Worm (Caenorhabditis elegans) whole organism, L1 larva: ENCODE measurements around the gene K10C2.12.
A peak's percentile ranks its signal among the peaks of the same experiment; 100 is the strongest.

Experiments used
- F16B12.6 ChIP-seq: fragments of 150-350 bp; optimal IDR thresholded peaks from 2 replicates; lab custom pipeline; 2014; ENCODE audit warnings: missing biosample characterization, missing genetic modification characterization
- alr-1 ChIP-seq: fragments of 200-800 bp; sonication (Bioruptor generic); optimal IDR thresholded peaks from 2 replicates; lab custom pipeline; 2018; ENCODE audit warnings: borderline replicate concordance, mild to moderate bottlenecking, missing genetic modification characterization, missing compliant biosample characterization
- ama-1 ChIP-seq: fragments of 150-350 bp; optimal IDR thresholded peaks from 2 replicates; lab custom pipeline; 2014
- ceh-63 ChIP-seq: fragments of 200-800 bp; sonication (Bioruptor generic); optimal IDR thresholded peaks from 2 replicates; lab custom pipeline; 2018; ENCODE audit warnings: mild to moderate bottlenecking, missing genetic modification characterization, missing compliant biosample characterization
- ceh-90 ChIP-seq: sonication (generic microtip); optimal IDR thresholded peaks from 2 replicates; lab custom pipeline; 2016; ENCODE audit warnings: missing genetic modification characterization, missing compliant biosample characterization
- dsc-1 ChIP-seq: sonication (generic microtip); optimal IDR thresholded peaks from 2 replicates; lab custom pipeline; 2016; ENCODE audit warnings: mild to moderate bottlenecking, missing genetic modification characterization, missing compliant biosample characterization
- efl-1 ChIP-seq, 4 experiments: fragments of 150-350 bp; optimal IDR thresholded peaks in 3 of 4; peaks in 1 of 4; 1 replicate in 1 of 4; 2 replicates in 3 of 4; lab custom pipeline; 2014; ENCODE audit warnings: missing biosample characterization in 2 of 4, missing genetic modification characterization in 2 of 4, missing genetic modification reagents in 2 of 4
- egl-27 ChIP-seq, 2 experiments: fragments of 150-350 bp in 1 of 2; sonication (generic microtip); optimal IDR thresholded peaks; 3 replicates each; lab custom pipeline; 2017 to 2018; ENCODE audit warnings: missing biosample characterization in 2 of 2, missing genetic modification characterization in 2 of 2, missing genetic modification reagents in 2 of 2
- elt-2 ChIP-seq: sonication (generic microtip); optimal IDR thresholded peaks from 2 replicates; lab custom pipeline; 2016; ENCODE audit warnings: missing genetic modification characterization, mild to moderate bottlenecking, inconsistent platforms, missing compliant biosample characterization, missing genetic modification reagents
- elt-3 ChIP-seq, 6 experiments: fragments of 150-350 bp in 1 of 6; sonication (generic microtip); optimal IDR thresholded peaks; 2 replicates each; lab custom pipeline; 2017 to 2018; ENCODE audit warnings: missing biosample characterization in 6 of 6, missing genetic modification characterization in 6 of 6, inconsistent platforms in 1 of 6
- fkh-10 ChIP-seq: sonication (generic microtip); optimal IDR thresholded peaks from 2 replicates; lab custom pipeline; 2017; ENCODE audit warnings: missing biosample characterization, missing genetic modification reagents, missing genetic modification characterization
- hlh-4 ChIP-seq: sonication (generic microtip); optimal IDR thresholded peaks from 2 replicates; lab custom pipeline; 2016; ENCODE audit warnings: mild to moderate bottlenecking, missing genetic modification characterization, missing compliant biosample characterization
- irx-1 ChIP-seq: sonication (generic microtip); optimal IDR thresholded peaks from 2 replicates; lab custom pipeline; 2016; ENCODE audit warnings: missing genetic modification characterization, missing compliant biosample characterization
- lin-14 ChIP-seq: fragments of 200-800 bp; sonication (Bioruptor generic); optimal IDR thresholded peaks from 2 replicates; lab custom pipeline; 2018; ENCODE audit warnings: mild to moderate bottlenecking, missing genetic modification characterization, moderate library complexity, missing compliant biosample characterization
- lin-35 ChIP-seq, 2 experiments: fragments of 150-350 bp; optimal IDR thresholded peaks; 2 replicates each; lab custom pipeline; 2014; ENCODE audit warnings: missing biosample characterization in 2 of 2, missing genetic modification characterization in 2 of 2, missing genetic modification reagents in 2 of 2
- lin-39 ChIP-seq: fragments of 150-350 bp; optimal IDR thresholded peaks from 2 replicates; lab custom pipeline; 2014; ENCODE audit warnings: missing biosample characterization, missing genetic modification reagents, missing genetic modification characterization
- mab-9 ChIP-seq: fragments of 200-800 bp; sonication (Bioruptor generic); IDR thresholded peaks from 2 replicates; pipeline ENCODE4 v1.3.6; 2022; ENCODE audit warnings: missing genetic modification reagents, missing genetic modification characterization, missing compliant biosample characterization
- nhr-12 ChIP-seq: sonication (generic microtip); optimal IDR thresholded peaks from 2 replicates; lab custom pipeline; 2017; ENCODE audit warnings: missing biosample characterization, missing genetic modification characterization
- nhr-19 ChIP-seq: fragments of 200-800 bp; sonication (Bioruptor generic); conservative IDR thresholded peaks from 2 replicates; pipeline ENCODE4 v1.3.6; 2022; ENCODE audit warnings: missing genetic modification characterization, missing compliant biosample characterization
- nhr-20 ChIP-seq: sonication (generic microtip); optimal IDR thresholded peaks from 2 replicates; lab custom pipeline; 2016; ENCODE audit warnings: mild to moderate bottlenecking, missing genetic modification characterization, missing compliant biosample characterization
- nhr-28 ChIP-seq: fragments of 150-350 bp; optimal IDR thresholded peaks from 2 replicates; lab custom pipeline; 2014; ENCODE audit warnings: missing biosample characterization, missing genetic modification characterization
- nhr-71 ChIP-seq: sonication (generic microtip); optimal IDR thresholded peaks from 2 replicates; lab custom pipeline; 2016; ENCODE audit warnings: mild to moderate bottlenecking, missing genetic modification characterization, moderate library complexity, missing compliant biosample characterization
- nhr-85 ChIP-seq: sonication (generic microtip); peaks from one replicate; lab custom pipeline; 2016; ENCODE audit warnings: missing genetic modification characterization, inconsistent platforms, missing compliant biosample characterization
- nhr-90 ChIP-seq: sonication (generic microtip); optimal IDR thresholded peaks from 2 replicates; lab custom pipeline; 2016; ENCODE audit warnings: mild to moderate bottlenecking, missing genetic modification characterization, missing compliant biosample characterization; ENCODE audit not compliant: poor library complexity
- pag-3 ChIP-seq: sonication (generic microtip); optimal IDR thresholded peaks from 2 replicates; lab custom pipeline; 2017; ENCODE audit warnings: missing genetic modification characterization, mild to moderate bottlenecking, missing compliant biosample characterization, antibody characterized with exemption, borderline replicate concordance; ENCODE audit not compliant: insufficient read depth
- pax-3 ChIP-seq: fragments of 200-800 bp; sonication (Bioruptor generic); optimal IDR thresholded peaks from 2 replicates; lab custom pipeline; 2018; ENCODE audit warnings: mild to moderate bottlenecking, missing genetic modification characterization, moderate library complexity, missing compliant biosample characterization
- pqm-1 ChIP-seq: sonication (generic microtip); optimal IDR thresholded peaks from 3 replicates; lab custom pipeline; 2017; ENCODE audit warnings: missing biosample characterization, missing genetic modification characterization
- skn-1 ChIP-seq: fragments of 150-350 bp; optimal IDR thresholded peaks from 2 replicates; lab custom pipeline; 2014; ENCODE audit warnings: missing biosample characterization, missing genetic modification characterization
- snpc-4 ChIP-seq: fragments of 150-350 bp; optimal IDR thresholded peaks from 2 replicates; lab custom pipeline; 2014; ENCODE audit warnings: missing biosample characterization, missing genetic modification characterization
- sox-4 ChIP-seq: sonication (generic microtip); optimal IDR thresholded peaks from 2 replicates; lab custom pipeline; 2016; ENCODE audit warnings: missing genetic modification characterization, missing compliant biosample characterization
- swsn-7 ChIP-seq: sonication (generic microtip); optimal IDR thresholded peaks from 2 replicates; lab custom pipeline; 2016; ENCODE audit warnings: missing genetic modification characterization, missing compliant biosample characterization
- tbx-2 ChIP-seq: sonication (generic microtip); optimal IDR thresholded peaks from 2 replicates; lab custom pipeline; 2016; ENCODE audit warnings: missing genetic modification characterization, missing compliant biosample characterization
- unc-130 ChIP-seq: fragments of 150-350 bp; optimal IDR thresholded peaks from 2 replicates; lab custom pipeline; 2017; ENCODE audit warnings: missing biosample characterization, missing genetic modification characterization, inconsistent platforms
- unc-30 ChIP-seq: sonication (generic microtip); optimal IDR thresholded peaks from 2 replicates; lab custom pipeline; 2017; ENCODE audit warnings: missing biosample characterization, missing genetic modification characterization
- unc-62 ChIP-seq: fragments of 150-350 bp; optimal IDR thresholded peaks from 2 replicates; lab custom pipeline; 2014; ENCODE audit warnings: missing biosample characterization, missing genetic modification reagents, missing genetic modification characterization
- unc-86 ChIP-seq: sonication (generic microtip); optimal IDR thresholded peaks from 2 replicates; lab custom pipeline; 2016; ENCODE audit warnings: missing genetic modification characterization, missing compliant biosample characterization
- unc-98 ChIP-seq: fragments of 200-800 bp; sonication (Bioruptor generic); IDR thresholded peaks from 2 replicates; pipeline ENCODE4 v1.3.6; 2022; ENCODE audit warnings: missing genetic modification characterization, missing compliant biosample characterization
- zag-1 ChIP-seq: fragments of 150-350 bp; optimal IDR thresholded peaks from 2 replicates; lab custom pipeline; 2014; ENCODE audit warnings: missing biosample characterization, missing genetic modification characterization
- ztf-11 ChIP-seq, 2 experiments: sonication (generic microtip); optimal IDR thresholded peaks; 2 replicates each; lab custom pipeline; 2016 to 2017; ENCODE audit warnings: missing genetic modification characterization in 2 of 2, missing biosample characterization in 1 of 2, missing compliant biosample characterization in 1 of 2

The K10C2.12 gene

ce11 chrX:6460123-6460522 lies 39.5 kb upstream of the K10C2.12 start:
- TF ChIP-seq nhr-28 (tag; lab: Kevin White, UChicago), result no peak
- no peak for TF ChIP-seq pag-3 (tag; lab: Kevin White, UChicago)
- TF ChIP-seq mab-9 (GFP tag; lab: Robert Waterston, UW), result no peak
- TF ChIP-seq nhr-85, result no peak
- no peak for TF ChIP-seq nhr-90 (tag; lab: Kevin White, UChicago)
- no peak for TF ChIP-seq nhr-19 (GFP tag; lab: Robert Waterston, UW)
- no peak for TF ChIP-seq efl-1 (optimal IDR thresholded peaks at IDR 0.05; lab: Kevin White, UChicago)
- no peak for TF ChIP-seq efl-1 (GFP tag; optimal IDR thresholded peaks at IDR 0.05 in 1 of 2; lab: Kevin White, UChicago)
- TF ChIP-seq elt-3 (tag; optimal IDR thresholded peaks at IDR 0.05; lab: Kevin White, UChicago), result no peak
- no peak for TF ChIP-seq unc-62 (GFP tag; lab: Kevin White, UChicago)
- no peak for TF ChIP-seq nhr-20 (tag; lab: Kevin White, UChicago)
- no peak for TF ChIP-seq swsn-7 (tag; lab: Kevin White, UChicago)
- TF ChIP-seq lin-39, result no peak
- no peak for TF ChIP-seq irx-1
- TF ChIP-seq pqm-1 (tag; lab: Kevin White, UChicago), result no peak
- no peak for TF ChIP-seq ceh-90 (tag; lab: Kevin White, UChicago)
- no peak for TF ChIP-seq egl-27 (tag; optimal IDR thresholded peaks at IDR 0.05; lab: Kevin White, UChicago)
- TF ChIP-seq skn-1, result no peak
- no peak for TF ChIP-seq alr-1 (tag; lab: Kevin White, UChicago)
- TF ChIP-seq ceh-63 (GFP tag; lab: Kevin White, UChicago), result no peak
- no peak for TF ChIP-seq ama-1 (lab: Kevin White, UChicago)

- TF ChIP-seq pqm-1 (tag; lab: Kevin White, UChicago) (no peak), snpc-4 (no peak), hlh-4 (no peak), sox-4 (tag; lab: Kevin White, UChicago) (no peak), unc-86 (tag; lab: Kevin White, UChicago) (no peak), unc-98 (GFP tag; lab: Robert Waterston, UW) (no peak), ztf-11 (tag; optimal IDR thresholded peaks at IDR 0.05; lab: Kevin White, UChicago) (no peak), zag-1 (tag; lab: Kevin White, UChicago) (no peak)
Observed at ce11 chrX:6458467-6458866, 37.9 kb upstream of the K10C2.12 start.

- TF ChIP-seq tbx-2 (tag; lab: Kevin White, UChicago), result no peak
- no peak for TF ChIP-seq F16B12.6 (tag; lab: Kevin White, UChicago)
- TF ChIP-seq lin-39, result no peak
- peak; percentile 60 for TF ChIP-seq elt-2 (tag; lab: Kevin White, UChicago)
- no peak for TF ChIP-seq unc-30 (tag; lab: Kevin White, UChicago)
Observed at ce11 chrX:6458001-6458400, 37.4 kb upstream of the K10C2.12 start.

- TF ChIP-seq lin-35 (GFP tag; optimal IDR thresholded peaks at IDR 0.05; lab: Kevin White, UChicago) (peak in 1 of 2 experiments; percentile 44), lin-14 (GFP tag; lab: Kevin White, UChicago) (peak; percentile 26), unc-130 (tag; lab: Kevin White, UChicago) (no peak), snpc-4 (no peak), fkh-10 (GFP tag; lab: Kevin White, UChicago) (no peak), nhr-12 (tag; lab: Kevin White, UChicago) (no peak), pqm-1 (tag; lab: Kevin White, UChicago) (peak; percentile 60), dsc-1 (tag; lab: Kevin White, UChicago) (no peak), elt-2 (tag; lab: Kevin White, UChicago) (peak; percentile 96), nhr-71 (tag; lab: Kevin White, UChicago) (peak; percentile 12), nhr-20 (tag; lab: Kevin White, UChicago) (peak; percentile 21), pax-3 (tag; lab: Kevin White, UChicago) (no peak)
- TF ChIP-seq, all 84 proteins: peak for 6
Observed at ce11 chrX:6456567-6456966, 36.0 kb upstream of the K10C2.12 start, which contains the start of gene pept-1. pept-1 (plus strand) TSS chrX:6456872.
